Fruit fly (Drosophila melanogaster) whole organism, embryonic: ENCODE data around the gene Acp1.

Source experiments
- Abd-B ChIP-seq: fragments of 200-800 bp; sonication (Bioruptor generic); optimal IDR thresholded peaks from 2 replicates; lab custom pipeline; 2018; ENCODE audit warnings: missing biosample characterization, mild to moderate bottlenecking, missing genetic modification characterization, moderate library complexity
- Ada2b ChIP-seq: fragments of 200-800 bp; sonication (Bioruptor generic); IDR thresholded peaks from 2 replicates; pipeline ENCODE4 v1.3.6; 2022; ENCODE audit warnings: missing biosample characterization, missing genetic modification characterization
- C15 ChIP-seq: fragments of 200-800 bp; sonication (Bioruptor generic); IDR thresholded peaks from 3 replicates; pipeline ENCODE4 v1.3.6; 2022; ENCODE audit warnings: missing biosample characterization, missing genetic modification characterization
- CG10654 ChIP-seq: fragments of 200-800 bp; sonication (Bioruptor generic); optimal IDR thresholded peaks from 2 replicates; lab custom pipeline; 2016; ENCODE audit warnings: missing biosample characterization, missing genetic modification characterization
- CG11093 ChIP-seq: fragments of 200-800 bp; sonication (Bioruptor generic); IDR thresholded peaks from 3 replicates; pipeline ENCODE4 v1.3.6; 2022; ENCODE audit warnings: missing biosample characterization, missing genetic modification characterization
- CG11247 ChIP-seq: fragments of 200-800 bp; sonication (Bioruptor generic); IDR thresholded peaks from 2 replicates; pipeline ENCODE4 v1.3.6; 2022; ENCODE audit warnings: missing biosample characterization, missing genetic modification characterization
- CG12071 ChIP-seq: fragments of 200-800 bp; sonication (Bioruptor generic); optimal IDR thresholded peaks from 3 replicates; lab custom pipeline; 2018; ENCODE audit warnings: missing biosample characterization, mild to moderate bottlenecking, missing genetic modification characterization
- CG12744 ChIP-seq: fragments of 200-800 bp; sonication (Bioruptor generic); optimal IDR thresholded peaks from 2 replicates; lab custom pipeline; 2016; ENCODE audit warnings: missing biosample characterization, missing genetic modification characterization
- CG13123 ChIP-seq: fragments of 200-800 bp; sonication (Bioruptor generic); optimal IDR thresholded peaks from 2 replicates; lab custom pipeline; 2016; ENCODE audit warnings: missing biosample characterization, missing genetic modification characterization
- CG13775 ChIP-seq: fragments of 200-800 bp; sonication (Bioruptor generic); optimal IDR thresholded peaks from 3 replicates; lab custom pipeline; 2017; ENCODE audit warnings: missing biosample characterization, mild to moderate bottlenecking, missing genetic modification characterization
- CG15073 ChIP-seq: fragments of 200-800 bp; sonication (Bioruptor generic); optimal IDR thresholded peaks from 2 replicates; lab custom pipeline; 2016; ENCODE audit warnings: missing biosample characterization, missing genetic modification characterization
- CG15601 ChIP-seq: fragments of 200-800 bp; sonication (Bioruptor generic); optimal IDR thresholded peaks from 3 replicates; lab custom pipeline; 2019; ENCODE audit warnings: missing biosample characterization, mild to moderate bottlenecking, missing genetic modification characterization, moderate library complexity
- CG1603 ChIP-seq: fragments of 200-800 bp; sonication (Bioruptor generic); optimal IDR thresholded peaks from 2 replicates; lab custom pipeline; 2019; ENCODE audit warnings: missing biosample characterization, mild to moderate bottlenecking, missing genetic modification characterization, moderate library complexity
- CG1832 ChIP-seq: fragments of 200-800 bp; sonication (Bioruptor generic); optimal IDR thresholded peaks from 2 replicates; lab custom pipeline; 2017; ENCODE audit warnings: missing biosample characterization, mild to moderate bottlenecking, missing genetic modification characterization, inconsistent platforms
- CG3163 ChIP-seq: fragments of 200-800 bp; sonication (Bioruptor generic); optimal IDR thresholded peaks from 3 replicates; lab custom pipeline; 2016; ENCODE audit warnings: missing biosample characterization, missing genetic modification characterization
- CG6254 ChIP-seq: fragments of 200-800 bp; sonication (Bioruptor generic); optimal IDR thresholded peaks from 3 replicates; lab custom pipeline; 2017; ENCODE audit warnings: mild to moderate bottlenecking, missing biosample characterization, missing genetic modification reagents, missing genetic modification characterization
- CG6854 ChIP-seq: fragments of 200-800 bp; sonication (Bioruptor generic); optimal IDR thresholded peaks from 3 replicates; lab custom pipeline; 2017; ENCODE audit warnings: missing biosample characterization, mild to moderate bottlenecking, missing genetic modification characterization
- CG7372 ChIP-seq: fragments of 200-800 bp; sonication (Bioruptor generic); IDR thresholded peaks from 2 replicates; pipeline ENCODE4 v1.3.6; 2022; ENCODE audit warnings: missing biosample characterization, missing genetic modification characterization
- Dek ChIP-seq: fragments of 200-800 bp; sonication (Bioruptor generic); optimal IDR thresholded peaks from 3 replicates; lab custom pipeline; 2019; ENCODE audit warnings: missing biosample characterization, mild to moderate bottlenecking, missing genetic modification characterization, moderate library complexity
- Gug ChIP-seq: fragments of 200-800 bp; sonication (Bioruptor generic); IDR thresholded peaks from 4 replicates; pipeline ENCODE4 v1.3.6; 2022; ENCODE audit warnings: missing biosample characterization, missing genetic modification characterization
- HLH54F ChIP-seq: fragments of 200-800 bp; sonication (Bioruptor generic); optimal IDR thresholded peaks from 3 replicates; lab custom pipeline; 2016; ENCODE audit warnings: missing biosample characterization, missing genetic modification characterization
- HLHmδ ChIP-seq: fragments of 200-800 bp; sonication (Bioruptor generic); optimal IDR thresholded peaks from 2 replicates; lab custom pipeline; 2018; ENCODE audit warnings: missing biosample characterization, mild to moderate bottlenecking, missing genetic modification characterization, moderate library complexity
- HmgD ChIP-seq: fragments of 200-800 bp; sonication (Bioruptor generic); optimal IDR thresholded peaks from 3 replicates; lab custom pipeline; 2016; ENCODE audit warnings: missing biosample characterization, missing genetic modification characterization
- Oaz ChIP-seq: fragments of 200-800 bp; sonication (Bioruptor generic); IDR thresholded peaks from 2 replicates; pipeline ENCODE4 v1.3.6; 2022; ENCODE audit warnings: missing biosample characterization, missing genetic modification characterization
- Optix ChIP-seq: fragments of 200-800 bp; sonication (Bioruptor generic); IDR thresholded peaks from 3 replicates; pipeline ENCODE4 v1.3.6; 2022; ENCODE audit warnings: missing biosample characterization, missing genetic modification characterization
- Side ChIP-seq: fragments of 200-800 bp; sonication (Bioruptor generic); optimal IDR thresholded peaks from 2 replicates; lab custom pipeline; 2016; ENCODE audit warnings: missing biosample characterization, missing genetic modification characterization
- ab ChIP-seq: fragments of 200-800 bp; sonication (Bioruptor generic); optimal IDR thresholded peaks from 2 replicates; lab custom pipeline; 2016; ENCODE audit warnings: missing biosample characterization, missing genetic modification characterization
- ac ChIP-seq: fragments of 200-800 bp; sonication (Bioruptor generic); optimal IDR thresholded peaks from 3 replicates; lab custom pipeline; 2017; ENCODE audit warnings: missing biosample characterization, mild to moderate bottlenecking, missing genetic modification characterization
- amos ChIP-seq: fragments of 200-800 bp; sonication (Bioruptor generic); IDR thresholded peaks from 2 replicates; pipeline ENCODE4 v1.3.6; 2022; ENCODE audit warnings: missing biosample characterization, missing genetic modification characterization; ENCODE audit not compliant: partially characterized antibody
- cas ChIP-seq: fragments of 200-800 bp; sonication (Bioruptor generic); IDR thresholded peaks from 2 replicates; pipeline ENCODE4 v1.3.6; 2022; ENCODE audit warnings: missing biosample characterization, missing genetic modification characterization
- chn ChIP-seq: fragments of 200-800 bp; sonication (Bioruptor generic); optimal IDR thresholded peaks from 2 replicates; lab custom pipeline; 2016; ENCODE audit warnings: missing biosample characterization, missing genetic modification characterization
- da ChIP-seq: fragments of 200-800 bp; sonication (Bioruptor generic); optimal IDR thresholded peaks from 2 replicates; lab custom pipeline; 2016; ENCODE audit warnings: missing biosample characterization, missing genetic modification characterization
- dm ChIP-seq: fragments of 200-800 bp; sonication (Bioruptor generic); optimal IDR thresholded peaks from 3 replicates; lab custom pipeline; 2016; ENCODE audit warnings: missing biosample characterization, missing genetic modification characterization
- dmrt11E ChIP-seq: fragments of 200-800 bp; sonication (Bioruptor generic); optimal IDR thresholded peaks from 3 replicates; lab custom pipeline; 2018; ENCODE audit warnings: missing biosample characterization, mild to moderate bottlenecking, missing genetic modification characterization, moderate library complexity
- en ChIP-seq: fragments of 200-800 bp; sonication (Bioruptor generic); optimal IDR thresholded peaks from 2 replicates; lab custom pipeline; 2016; ENCODE audit warnings: missing biosample characterization, missing genetic modification characterization
- fd96Cb ChIP-seq: fragments of 200-800 bp; sonication (Bioruptor generic); optimal IDR thresholded peaks from 2 replicates; lab custom pipeline; 2018; ENCODE audit warnings: missing biosample characterization, mild to moderate bottlenecking, missing genetic modification characterization, moderate library complexity
- gcm2 ChIP-seq: fragments of 200-800 bp; sonication (Bioruptor generic); optimal IDR thresholded peaks from 2 replicates; lab custom pipeline; 2016; ENCODE audit warnings: missing biosample characterization, missing genetic modification characterization
- gsb-n ChIP-seq: fragments of 200-800 bp; sonication (Bioruptor generic); optimal IDR thresholded peaks from 3 replicates; lab custom pipeline; 2018; ENCODE audit warnings: missing biosample characterization, mild to moderate bottlenecking, missing genetic modification characterization
- ham ChIP-seq: fragments of 200-800 bp; sonication (Bioruptor generic); IDR thresholded peaks from 2 replicates; pipeline ENCODE4 v1.3.6; 2022; ENCODE audit warnings: missing biosample characterization, missing genetic modification characterization
- hbn ChIP-seq: fragments of 200-800 bp; sonication (Bioruptor generic); IDR thresholded peaks from 2 replicates; pipeline ENCODE4 v1.3.6; 2022; ENCODE audit warnings: missing biosample characterization, missing genetic modification characterization; ENCODE audit not compliant: partially characterized antibody
- prd ChIP-seq, 3 experiments: fragments of >200 bp in 2 of 3; fragments of 200-800 bp in 1 of 3; sonication (Bioruptor generic) in 1 of 3; optimal IDR thresholded peaks in 2 of 3; IDR thresholded peaks in 1 of 3; 2 replicates in 2 of 3; 3 replicates in 1 of 3; pipeline versions ENCODE4 v1.3.6 to Lab custom; 2017 to 2022; ENCODE audit warnings: missing biosample characterization in 1 of 3, missing genetic modification characterization in 1 of 3
- stc ChIP-seq: fragments of 200-800 bp; sonication (Bioruptor generic); IDR thresholded peaks from 2 replicates; pipeline ENCODE4 v1.3.6; 2022; ENCODE audit warnings: missing biosample characterization, missing genetic modification characterization
- tgo ChIP-seq: fragments of 200-800 bp; sonication (Bioruptor generic); IDR thresholded peaks from 3 replicates; pipeline ENCODE4 v1.3.6; 2022; ENCODE audit warnings: missing biosample characterization, missing genetic modification characterization
- tin ChIP-seq: fragments of 200-800 bp; sonication (Bioruptor generic); optimal IDR thresholded peaks from 3 replicates; lab custom pipeline; 2016; ENCODE audit warnings: missing biosample characterization, missing genetic modification characterization
- ttk ChIP-seq: fragments of 200-800 bp; sonication (Bioruptor generic); IDR thresholded peaks from 2 replicates; pipeline ENCODE4 v2.1.2; 2022; ENCODE audit warnings: missing biosample characterization, missing genetic modification characterization
- vfl ChIP-seq: fragments of 200-800 bp; sonication (Bioruptor generic); optimal IDR thresholded peaks from 2 replicates; lab custom pipeline; 2016; ENCODE audit warnings: missing biosample characterization, missing genetic modification characterization
- wdn ChIP-seq: fragments of 200-800 bp; sonication (Bioruptor generic); IDR thresholded peaks from 2 replicates; pipeline ENCODE4 v1.3.6; 2022; ENCODE audit warnings: missing biosample characterization, missing genetic modification characterization
- zen ChIP-seq: fragments of 200-800 bp; sonication (Bioruptor generic); optimal IDR thresholded peaks from 3 replicates; lab custom pipeline; 2018; ENCODE audit warnings: missing biosample characterization, mild to moderate bottlenecking, missing genetic modification characterization, moderate library complexity
- zen2 ChIP-seq: fragments of 200-800 bp; sonication (Bioruptor generic); IDR thresholded peaks from 3 replicates; pipeline ENCODE4 v1.3.6; 2022; ENCODE audit warnings: missing biosample characterization, missing genetic modification characterization; ENCODE audit not compliant: partially characterized antibody

Gene Acp1

dm6 chr2L:7782788-7783401 is 41.6 kb upstream of the Acp1 start, which contains the start of gene Brd7-9 (continued):
- TF ChIP-seq dmrt11E (tag; lab: Kevin White, UChicago) (peak; percentile 52), fd96Cb (tag; lab: Kevin White, UChicago) (peak; percentile 70), Optix (GFP tag; lab: Robert Waterston, UW) (peak; percentile 68; the same call in 2 of the 3 replicates), HLH54F (GFP tag; lab: Kevin White, UChicago) (peak; percentile 8), en (GFP tag; lab: Kevin White, UChicago) (peak; percentile 44), CG10654 (GFP tag; lab: Kevin White, UChicago) (peak; percentile 71), prd (optimal IDR thresholded peaks at IDR 0.05; lab: Kevin White, UChicago) (no peak), prd (GFP tag; IDR thresholded peaks at IDR 0.05; lab: Robert Waterston, UW) (peak; percentile 78), CG15073 (no peak), hbn (GFP tag; lab: Robert Waterston, UW) (no peak; the same call in 1 of the 2 replicates), CG3163 (peak; percentile 13), CG11247 (peak; percentile 80), Oaz (GFP tag; lab: Robert Waterston, UW) (peak; percentile 62; the same call in 1 of the 2 replicates), CG15601 (tag; lab: Kevin White, UChicago) (peak; percentile 37), HmgD (GFP tag; lab: Kevin White, UChicago) (no peak), stc (GFP tag; lab: Robert Waterston, UW) (peak; percentile 83), Ada2b (peak; percentile 65), Side (GFP tag; lab: Kevin White, UChicago) (peak; percentile 69), CG1832 (GFP tag; lab: Kevin White, UChicago) (peak; percentile 62), CG13775 (GFP tag; lab: Kevin White, UChicago) (peak; percentile 70), tin (GFP tag; lab: Kevin White, UChicago) (peak; percentile 73), CG1603 (tag; lab: Kevin White, UChicago) (peak; percentile 79), CG11093 (peak; percentile 59; the same call in 1 of the 3 replicates), CG6854 (GFP tag; lab: Kevin White, UChicago) (peak; percentile 70), HLHmδ (GFP tag; lab: Kevin White, UChicago) (no peak), ab (GFP tag; lab: Kevin White, UChicago) (no peak), gsb-n (tag; lab: Kevin White, UChicago) (peak; percentile 16), zen2 (GFP tag; lab: Robert Waterston, UW) (no peak), dm (GFP tag; lab: Kevin White, UChicago) (peak; percentile 56), da (no peak), CG6254 (GFP tag; lab: Kevin White, UChicago) (peak; percentile 74), ham (GFP tag; lab: Robert Waterston, UW) (0 out of 2 replicates have a peak, but pooled peaks have one; percentile 41), amos (GFP tag; lab: Robert Waterston, UW) (peak; percentile 47), vfl (GFP tag; lab: Kevin White, UChicago) (no peak), cas (GFP tag; lab: Robert Waterston, UW) (peak; percentile 59), Gug (peak; percentile 46; the same call in 2 of the 4 replicates), ac (GFP tag; lab: Kevin White, UChicago) (no peak), ttk (GFP tag; lab: Robert Waterston, UW) (peak; percentile 71), wdn (peak; percentile 70; the same call in 1 of the 2 replicates), zen (tag; lab: Kevin White, UChicago) (peak; percentile 38), gcm2 (GFP tag; lab: Kevin White, UChicago) (no peak), CG13123 (peak; percentile 21), CG7372 (GFP tag; lab: Robert Waterston, UW) (peak; percentile 24; the same call in 1 of the 2 replicates), Abd-B (no peak), CG12071 (GFP tag; lab: Kevin White, UChicago) (peak; percentile 86), Dek (tag; lab: Kevin White, UChicago) (peak; percentile 37), C15 (GFP tag; lab: Robert Waterston, UW) (peak; percentile 63; the same call in 1 of the 3 replicates), CG12744 (GFP tag; lab: Kevin White, UChicago) (peak; percentile 43), tgo (GFP tag; lab: Robert Waterston, UW) (peak; percentile 67), chn (GFP tag; lab: Kevin White, UChicago) (peak; percentile 57)
